Comparison of ENCODE assay signal across 1 fruit fly cellular context in the genomic region with DNA sequence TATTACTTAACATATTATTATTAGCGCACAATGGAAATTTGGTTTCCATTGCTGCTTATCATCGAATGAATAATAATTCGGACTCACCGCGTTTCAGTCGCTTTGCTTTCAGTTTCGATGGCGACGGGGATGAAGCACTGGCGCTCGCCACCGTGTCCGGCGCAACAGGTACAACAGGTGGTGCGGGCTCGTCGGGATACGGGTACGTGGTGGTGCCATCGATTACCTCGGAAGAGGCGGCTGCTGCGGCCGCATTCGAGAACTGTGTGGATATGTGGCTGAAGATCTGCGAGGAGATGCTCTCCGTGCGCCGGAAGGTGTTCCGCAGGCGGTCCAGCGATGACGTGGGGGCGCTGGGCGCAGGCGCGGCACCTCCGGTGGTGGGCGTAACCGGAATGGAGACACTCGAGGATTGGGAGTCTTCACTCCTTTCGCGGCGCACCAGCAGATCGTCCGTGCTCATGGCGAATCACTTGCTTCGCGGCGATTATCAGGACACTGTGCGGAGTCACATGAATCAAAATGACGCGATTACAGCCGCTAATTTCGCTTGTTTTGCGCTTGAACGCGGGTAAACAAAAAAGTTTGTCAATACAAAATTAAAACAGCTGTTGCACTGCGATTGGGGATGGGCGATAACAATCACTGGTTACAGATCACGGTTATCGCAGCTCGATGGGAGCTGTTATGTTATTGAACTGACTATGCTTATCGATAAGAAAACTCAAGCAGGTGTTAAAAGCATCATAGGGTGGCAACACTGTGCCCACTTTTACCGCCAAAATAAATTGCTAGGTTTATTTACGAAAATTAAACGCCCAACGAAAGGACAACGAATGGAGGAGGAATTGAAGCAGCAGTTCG.
TF ChIP-seq lines count a peak whose summit lies in the region.

Gene CG31064 (minus strand): TSS at position 648 of the 864 bp plus-strand sequence.
Gene PolA2 (plus strand): TSS at position 726 of the 864 bp plus-strand sequence.

TF ChIP-seq in whole organism, embryonic, 481 proteins besides CTCF, POLR2A, EP300 and RAD21 (continued from another document and continues in another):
- TF ChIP-seq HLH4C (GFP tag; IDR thresholded peaks at IDR 0.05; lab: Robert Waterston, UW; ENCODE audit: partially characterized antibody) (peak; percentile 91), CG11696 (GFP tag; IDR thresholded peaks at IDR 0.05; lab: Robert Waterston, UW) (no peak), CG17328 (GFP tag; IDR thresholded peaks at IDR 0.05; lab: Robert Waterston, UW) (no peak), CG4617 (GFP tag; optimal IDR thresholded peaks at IDR 0.05; lab: Kevin White, UChicago; ENCODE audit: borderline replicate concordance) (peak; percentile 35), CG34224 (GFP tag; IDR thresholded peaks at IDR 0.05; lab: Robert Waterston, UW; ENCODE audit: partially characterized antibody) (peak; percentile 89), ftz-f1 (GFP tag; optimal IDR thresholded peaks at IDR 0.05; lab: Kevin White, UChicago) (peak; percentile 78), Spps (tag; optimal IDR thresholded peaks at IDR 0.05; lab: Kevin White, UChicago) (no peak), gem (tag; optimal IDR thresholded peaks at IDR 0.05; lab: Kevin White, UChicago) (no peak), CG12744 (GFP tag; optimal IDR thresholded peaks at IDR 0.05; lab: Kevin White, UChicago) (no peak), CG11456 (GFP tag; IDR thresholded peaks at IDR 0.05; lab: Robert Waterston, UW) (no peak), inv (GFP tag; IDR thresholded peaks at IDR 0.05; lab: Robert Waterston, UW; ENCODE audit: partially characterized antibody) (peak; percentile 60; the same call in 1 of the 2 replicates), CG15514 (GFP tag; optimal IDR thresholded peaks at IDR 0.05; lab: Kevin White, UChicago) (peak; percentile 88), D (optimal IDR thresholded peaks at IDR 0.05; lab: Kevin White, UChicago) (no peak), D (GFP tag; optimal IDR thresholded peaks at IDR 0.05; lab: Kevin White, UChicago) (no peak), sima (GFP tag; optimal IDR thresholded peaks at IDR 0.05; lab: Kevin White, UChicago) (no peak), gsb (GFP tag; IDR thresholded peaks at IDR 0.05; lab: Robert Waterston, UW) (no peak), hb (GFP tag; IDR thresholded peaks at IDR 0.05; lab: Robert Waterston, UW; ENCODE audit: partially characterized antibody) (peak; percentile 89), otp (GFP tag; IDR thresholded peaks at IDR 0.05; lab: Robert Waterston, UW) (no peak), CG12942 (GFP tag; optimal IDR thresholded peaks at IDR 0.05; lab: Kevin White, UChicago) (no peak), CG12659 (GFP tag; optimal IDR thresholded peaks at IDR 0.05; lab: Kevin White, UChicago) (peak; percentile 62), gfzf (GFP tag; optimal IDR thresholded peaks at IDR 0.05; lab: Kevin White, UChicago) (peak; percentile 29), CG32767 (GFP tag; IDR thresholded peaks at IDR 0.05; lab: Robert Waterston, UW) (no peak), twi (tag; optimal IDR thresholded peaks at IDR 0.05; lab: Kevin White, UChicago) (no peak), CG17568 (GFP tag; optimal IDR thresholded peaks at IDR 0.05; lab: Kevin White, UChicago) (no peak), Opbp (GFP tag; IDR thresholded peaks at IDR 0.05; lab: Robert Waterston, UW; ENCODE audit: partially characterized antibody) (peak; percentile 80), sob (GFP tag; IDR thresholded peaks at IDR 0.05; lab: Robert Waterston, UW) (no peak), vvl (GFP tag; IDR thresholded peaks at IDR 0.05; lab: Robert Waterston, UW) (peak; percentile 51), vnd (GFP tag; IDR thresholded peaks at IDR 0.05; lab: Robert Waterston, UW; ENCODE audit: partially characterized antibody) (peak; percentile 80), Sin3A (optimal IDR thresholded peaks at IDR 0.05; lab: Kevin White, UChicago) (peak; percentile 66), dpn (GFP tag; optimal IDR thresholded peaks at IDR 0.05; lab: Kevin White, UChicago) (no peak), CG16815 (GFP tag; optimal IDR thresholded peaks at IDR 0.05; lab: Kevin White, UChicago) (no peak), CG1792 (GFP tag; optimal IDR thresholded peaks at IDR 0.05; lab: Kevin White, UChicago) (no peak), sna (GFP tag; IDR thresholded peaks at IDR 0.05; lab: Robert Waterston, UW; ENCODE audit: partially characterized antibody) (peak; percentile 73; the same call in 1 of the 2 replicates), Bgb (GFP tag; IDR thresholded peaks at IDR 0.05; lab: Robert Waterston, UW; ENCODE audit: partially characterized antibody) (peak; percentile 86), dan (GFP tag; IDR thresholded peaks at IDR 0.05; lab: Robert Waterston, UW) (no peak), amos (GFP tag; IDR thresholded peaks at IDR 0.05; lab: Robert Waterston, UW; ENCODE audit: partially characterized antibody) (peak; percentile 81), E2f2 (GFP tag; IDR thresholded peaks at IDR 0.05; lab: Robert Waterston, UW) (peak; percentile 92), CG8281 (tag; optimal IDR thresholded peaks at IDR 0.05; lab: Kevin White, UChicago) (peak; percentile 94), CG31441 (GFP tag; IDR thresholded peaks at IDR 0.05; lab: Robert Waterston, UW) (peak; percentile 69), btn (GFP tag; optimal IDR thresholded peaks at IDR 0.05; lab: Kevin White, UChicago) (no peak), HHEX (GFP tag; optimal IDR thresholded peaks at IDR 0.05; lab: Kevin White, UChicago) (no peak), hbn (GFP tag; IDR thresholded peaks at IDR 0.05; lab: Robert Waterston, UW; ENCODE audit: partially characterized antibody) (peak; percentile 69), CG2712 (tag; optimal IDR thresholded peaks at IDR 0.05; lab: Kevin White, UChicago) (peak; percentile 43), CG12391 (tag; optimal IDR thresholded peaks at IDR 0.05; lab: Kevin White, UChicago) (peak; percentile 3), CG1603 (tag; optimal IDR thresholded peaks at IDR 0.05; lab: Kevin White, UChicago) (no peak), CG16813 (GFP tag; IDR thresholded peaks at IDR 0.05; lab: Robert Waterston, UW; ENCODE audit: partially characterized antibody) (peak; percentile 66), nmo (GFP tag; optimal IDR thresholded peaks at IDR 0.05; lab: Kevin White, UChicago) (peak; percentile 25), ssp (GFP tag; IDR thresholded peaks at IDR 0.05; lab: Robert Waterston, UW) (0 out of 2 replicates have a peak, but pooled peaks have one; percentile 30), CG42726 (GFP tag; IDR thresholded peaks at IDR 0.05; lab: Robert Waterston, UW; ENCODE audit: partially characterized antibody) (peak; percentile 69; the same call in 1 of the 2 replicates), E2f1 (GFP tag; IDR thresholded peaks at IDR 0.05; lab: Robert Waterston, UW) (peak; percentile 67; the same call in 1 of the 2 replicates), chn (GFP tag; optimal IDR thresholded peaks at IDR 0.05; lab: Kevin White, UChicago) (no peak), stc (GFP tag; IDR thresholded peaks at IDR 0.05; lab: Robert Waterston, UW) (no peak), lov (optimal IDR thresholded peaks at IDR 0.05; lab: Kevin White, UChicago) (no peak), lov (GFP tag; IDR thresholded peaks at IDR 0.05; lab: Robert Waterston, UW) (no peak), CG2199 (GFP tag; IDR thresholded peaks at IDR 0.05; lab: Robert Waterston, UW) (no peak), CG9876 (GFP tag; optimal IDR thresholded peaks at IDR 0.05; lab: Kevin White, UChicago) (no peak), CG15601 (tag; optimal IDR thresholded peaks at IDR 0.05; lab: Kevin White, UChicago) (peak; percentile 15), Dbx (GFP tag; IDR thresholded peaks at IDR 0.05; lab: Robert Waterston, UW) (peak; percentile 13; the same call in 1 of the 3 replicates), CG8765 (GFP tag; IDR thresholded peaks at IDR 0.05; lab: Robert Waterston, UW) (no peak), row (GFP tag; IDR thresholded peaks at IDR 0.05; lab: Robert Waterston, UW) (peak; percentile 46; the same call in 1 of the 3 replicates), fd102C (GFP tag; optimal IDR thresholded peaks at IDR 0.05; lab: Kevin White, UChicago) (no peak), CG10366 (GFP tag; IDR thresholded peaks at IDR 0.05; lab: Robert Waterston, UW) (no peak), GATAe (GFP tag; conservative IDR thresholded peaks at IDR 0.05; lab: Robert Waterston, UW) (no peak), Fer1 (GFP tag; optimal IDR thresholded peaks at IDR 0.05; lab: Kevin White, UChicago) (no peak), CG8089 (GFP tag; optimal IDR thresholded peaks at IDR 0.05; lab: Kevin White, UChicago) (no peak), CG3995 (GFP tag; optimal IDR thresholded peaks at IDR 0.05; lab: Kevin White, UChicago) (peak; percentile 100), BEAF-32 (GFP tag; optimal IDR thresholded peaks at IDR 0.05; lab: Kevin White, UChicago) (peak; percentile 70), Oli (tag; optimal IDR thresholded peaks at IDR 0.05; lab: Kevin White, UChicago) (no peak), HmgZ (tag; optimal IDR thresholded peaks at IDR 0.05; lab: Kevin White, UChicago) (peak; percentile 71), Ets65A (GFP tag; lab: Kevin White, UChicago) (no peak), Sry-δ (GFP tag; optimal IDR thresholded peaks at IDR 0.05; lab: Kevin White, UChicago) (peak; percentile 94), MBD-R2 (GFP tag; IDR thresholded peaks at IDR 0.05; lab: Robert Waterston, UW) (peak; percentile 96), Atf-2 (GFP tag; optimal IDR thresholded peaks at IDR 0.05; lab: Kevin White, UChicago) (no peak), CG10462 (GFP tag; optimal IDR thresholded peaks at IDR 0.05; lab: Kevin White, UChicago) (no peak), CG3065 (GFP tag; optimal IDR thresholded peaks at IDR 0.05; lab: Kevin White, UChicago) (no peak), D19B (GFP tag; optimal IDR thresholded peaks at IDR 0.05; lab: Kevin White, UChicago) (no peak), Ravus (GFP tag; IDR thresholded peaks at IDR 0.05; lab: Robert Waterston, UW) (no peak), CG32772 (GFP tag; IDR thresholded peaks at IDR 0.05; lab: Robert Waterston, UW) (no peak), CG3281 (GFP tag; optimal IDR thresholded peaks at IDR 0.05; lab: Kevin White, UChicago) (no peak), Nf-YB (GFP tag; optimal IDR thresholded peaks at IDR 0.05; lab: Kevin White, UChicago) (no peak), lola (GFP tag; optimal IDR thresholded peaks at IDR 0.05; lab: Kevin White, UChicago) (no peak), CG6654 (GFP tag; optimal IDR thresholded peaks at IDR 0.05; lab: Kevin White, UChicago) (no peak), CG11504 (tag; optimal IDR thresholded peaks at IDR 0.05; lab: Kevin White, UChicago) (no peak), HLHmδ (GFP tag; optimal IDR thresholded peaks at IDR 0.05; lab: Kevin White, UChicago) (peak; percentile 55), unc-4 (GFP tag; IDR thresholded peaks at IDR 0.05; lab: Robert Waterston, UW; ENCODE audit: partially characterized antibody) (peak; percentile 72), Med (GFP tag; lab: Kevin White, UChicago) (peak; percentile 88), HmgD (GFP tag; optimal IDR thresholded peaks at IDR 0.05; lab: Kevin White, UChicago) (peak; percentile 58), phol (tag; optimal IDR thresholded peaks at IDR 0.05; lab: Kevin White, UChicago) (peak; percentile 8), CG7271 (tag; optimal IDR thresholded peaks at IDR 0.05; lab: Kevin White, UChicago) (no peak), mld (GFP tag; IDR thresholded peaks at IDR 0.05; lab: Robert Waterston, UW; ENCODE audit: partially characterized antibody) (peak; percentile 74; the same call in 1 of the 3 replicates), dmrt11E (tag; optimal IDR thresholded peaks at IDR 0.05; lab: Kevin White, UChicago) (no peak), pan (optimal IDR thresholded peaks at IDR 0.05; lab: Kevin White, UChicago) (no peak), pan (GFP tag; optimal IDR thresholded peaks at IDR 0.05 in 1 of 2, IDR thresholded peaks at IDR 0.05 in 1 of 2) (no peak), repo (GFP tag; optimal IDR thresholded peaks at IDR 0.05; lab: Kevin White, UChicago) (no peak), knrl (GFP tag; IDR thresholded peaks at IDR 0.05; lab: Robert Waterston, UW; ENCODE audit: partially characterized antibody) (peak; percentile 58; the same call in 2 of the 3 replicates), ranshi (GFP tag; IDR thresholded peaks at IDR 0.05; lab: Robert Waterston, UW) (no peak), CG4404 (GFP tag; IDR thresholded peaks at IDR 0.05; lab: Robert Waterston, UW) (0 out of 2 replicates have a peak, but pooled peaks have one; percentile 28), CG2116 (GFP tag; optimal IDR thresholded peaks at IDR 0.05; lab: Kevin White, UChicago) (peak; percentile 91), nau (GFP tag; optimal IDR thresholded peaks at IDR 0.05; lab: Kevin White, UChicago) (no peak), CG14860 (GFP tag; IDR thresholded peaks at IDR 0.05; lab: Robert Waterston, UW; ENCODE audit: partially characterized antibody) (peak; percentile 79; the same call in 2 of the 3 replicates), CG8478 (optimal IDR thresholded peaks at IDR 0.05; lab: Kevin White, UChicago) (no peak), stwl (tag; optimal IDR thresholded peaks at IDR 0.05; lab: Kevin White, UChicago) (peak; percentile 82), Rx (GFP tag; IDR thresholded peaks at IDR 0.05; lab: Robert Waterston, UW) (no peak), tup (GFP tag; optimal IDR thresholded peaks at IDR 0.05; lab: Kevin White, UChicago) (no peak), CG31224 (GFP tag; IDR thresholded peaks at IDR 0.05; lab: Robert Waterston, UW) (no peak), Doc3 (GFP tag; IDR thresholded peaks at IDR 0.05; lab: Robert Waterston, UW; ENCODE audit: partially characterized antibody) (peak; percentile 70), crp (GFP tag; optimal IDR thresholded peaks at IDR 0.05; lab: Kevin White, UChicago) (peak; percentile 89 to 97), da (GFP tag; optimal IDR thresholded peaks at IDR 0.05; lab: Kevin White, UChicago) (peak; percentile 35), CG7372 (GFP tag; IDR thresholded peaks at IDR 0.05; lab: Robert Waterston, UW) (no peak), ac (GFP tag; optimal IDR thresholded peaks at IDR 0.05; lab: Kevin White, UChicago) (peak; percentile 71), Pdp1 (GFP tag; optimal IDR thresholded peaks at IDR 0.05; lab: Kevin White, UChicago) (no peak), nerfin-1 (tag; optimal IDR thresholded peaks at IDR 0.05; lab: Kevin White, UChicago) (peak; percentile 11), CG13123 (GFP tag; optimal IDR thresholded peaks at IDR 0.05; lab: Kevin White, UChicago) (no peak), CG8359 (GFP tag; optimal IDR thresholded peaks at IDR 0.05; lab: Kevin White, UChicago; ENCODE audit: borderline replicate concordance) (no peak), ttk (GFP tag; IDR thresholded peaks at IDR 0.05; lab: Robert Waterston, UW) (no peak), Xrp1 (GFP tag; IDR thresholded peaks at IDR 0.05; lab: Robert Waterston, UW) (peak; percentile 29; the same call in 1 of the 2 replicates), sens (GFP tag; lab: Kevin White, UChicago) (peak; percentile 72), CG16779 (GFP tag; IDR thresholded peaks at IDR 0.05; lab: Robert Waterston, UW) (no peak)
